Fruit fly (Drosophila melanogaster): ENCODE data around the gene Dref.

Gene Dref

dm6 chr2L:9915011-9915850 lies 51.8 kb downstream of the Dref start, which contains the start of gene yip2 (continued):
- TF ChIP-seq CG3847 (GFP tag; IDR thresholded peaks at IDR 0.05) (peak; percentile 42; the same call in 1 of the 2 replicates), CG8478 (optimal IDR thresholded peaks at IDR 0.05) (no peak), CG17186 (GFP tag; optimal IDR thresholded peaks at IDR 0.05) (no peak), schlank (tag; optimal IDR thresholded peaks at IDR 0.05) (peak; percentile 21), ranshi (GFP tag; IDR thresholded peaks at IDR 0.05) (peak; percentile 56; the same call in 1 of the 2 replicates), so (GFP tag; IDR thresholded peaks at IDR 0.05) (peak; percentile 80; the same call in 2 of the 3 replicates), CG8290 (GFP tag; optimal IDR thresholded peaks at IDR 0.05) (no peak), CG8290 (tag; optimal IDR thresholded peaks at IDR 0.05) (peak in 1 of 2 experiments; percentile 86), CG8089 (GFP tag; optimal IDR thresholded peaks at IDR 0.05) (no peak), CG11456 (GFP tag; IDR thresholded peaks at IDR 0.05) (peak; percentile 63; the same call in 2 of the 3 replicates), pzg (GFP tag; optimal IDR thresholded peaks at IDR 0.05) (peak; percentile 11), sob (GFP tag; IDR thresholded peaks at IDR 0.05) (peak; percentile 72; the same call in 1 of the 2 replicates), CG4854 (GFP tag; optimal IDR thresholded peaks at IDR 0.05) (peak; percentile 5), CG13775 (GFP tag; optimal IDR thresholded peaks at IDR 0.05) (peak; percentile 17), onecut (GFP tag; IDR thresholded peaks at IDR 0.05) (peak; percentile 58), corto (GFP tag; optimal IDR thresholded peaks at IDR 0.05) (peak; percentile 22), CG10321 (GFP tag; IDR thresholded peaks at IDR 0.05) (peak; percentile 42; the same call in 1 of the 2 replicates), gfzf (GFP tag; optimal IDR thresholded peaks at IDR 0.05) (no peak), CG11695 (GFP tag; IDR thresholded peaks at IDR 0.05) (peak; percentile 63), CG13894 (tag; optimal IDR thresholded peaks at IDR 0.05) (peak; percentile 65), hkb (optimal IDR thresholded peaks at IDR 0.05) (no peak), hkb (GFP tag; IDR thresholded peaks at IDR 0.05) (peak; percentile 76), CG10654 (GFP tag; optimal IDR thresholded peaks at IDR 0.05) (no peak), CrebB (tag; optimal IDR thresholded peaks at IDR 0.05) (peak; percentile 68), Xrp1 (GFP tag; IDR thresholded peaks at IDR 0.05) (peak; percentile 53; the same call in 1 of the 2 replicates), CG18764 (GFP tag; optimal IDR thresholded peaks at IDR 0.05) (peak; percentile 1), Bteb2 (GFP tag; optimal IDR thresholded peaks at IDR 0.05) (peak; percentile 13), her (GFP tag; optimal IDR thresholded peaks at IDR 0.05) (peak; percentile 75), nom (GFP tag; optimal IDR thresholded peaks at IDR 0.05) (peak; percentile 100), scrt (GFP tag; optimal IDR thresholded peaks at IDR 0.05) (peak; percentile 51), ase (GFP tag; IDR thresholded peaks at IDR 0.05) (peak; percentile 49; the same call in 1 of the 3 replicates), Atf6 (GFP tag; IDR thresholded peaks at IDR 0.05) (peak; percentile 78), CG18619 (GFP tag; optimal IDR thresholded peaks at IDR 0.05) (peak; percentile 41), lab (GFP tag; optimal IDR thresholded peaks at IDR 0.05) (peak; percentile 79), CG6854 (GFP tag; optimal IDR thresholded peaks at IDR 0.05) (peak; percentile 57), Usf (GFP tag; optimal IDR thresholded peaks at IDR 0.05) (peak; percentile 0), crol (GFP tag; IDR thresholded peaks at IDR 0.05) (peak; percentile 66), Dbx (GFP tag; IDR thresholded peaks at IDR 0.05) (peak; percentile 59), ab (GFP tag; optimal IDR thresholded peaks at IDR 0.05) (no peak), CG2120 (GFP tag; optimal IDR thresholded peaks at IDR 0.05) (peak; percentile 83), HLH4C (GFP tag; IDR thresholded peaks at IDR 0.05; ENCODE audit: partially characterized antibody) (no peak), CG10267 (tag; optimal IDR thresholded peaks at IDR 0.05) (peak; percentile 36), CG12071 (GFP tag; optimal IDR thresholded peaks at IDR 0.05) (peak; percentile 62), Mes4 (GFP tag; optimal IDR thresholded peaks at IDR 0.05) (peak; percentile 20), CG6254 (GFP tag; optimal IDR thresholded peaks at IDR 0.05) (peak; percentile 59), CG7786 (GFP tag; optimal IDR thresholded peaks at IDR 0.05) (peak; percentile 53), CG11504 (tag; optimal IDR thresholded peaks at IDR 0.05) (peak; percentile 68), CG30020 (tag; optimal IDR thresholded peaks at IDR 0.05) (no peak), ftz-f1 (GFP tag; optimal IDR thresholded peaks at IDR 0.05) (no peak), CG15514 (GFP tag; optimal IDR thresholded peaks at IDR 0.05) (peak; percentile 63)

All from whole organism, embryonic.